Worm (Caenorhabditis elegans) whole organism, L4 larva: ENCODE measurements around the gene hhat-1.

Source experiments
- D1046.2 ChIP-seq: fragments of 200-800 bp; sonication (Bioruptor generic); IDR thresholded peaks from 2 replicates; pipeline ENCODE4 v1.3.6; 2022; ENCODE audit warnings: missing genetic modification characterization, missing compliant biosample characterization
- R02D3.7 ChIP-seq: fragments of 150-350 bp; sonication (generic microtip); optimal IDR thresholded peaks from 3 replicates; lab custom pipeline; 2014; ENCODE audit warnings: missing biosample characterization, missing genetic modification characterization
- T20F7.1 ChIP-seq: fragments of 200-800 bp; sonication (Bioruptor generic); optimal IDR thresholded peaks from 2 replicates; lab custom pipeline; 2018; ENCODE audit warnings: mild to moderate bottlenecking, missing genetic modification characterization, missing compliant biosample characterization
- T26A8.4 ChIP-seq: fragments of 200-800 bp; sonication (Bioruptor generic); IDR thresholded peaks from 2 replicates; pipeline ENCODE4 v1.3.6; 2022; ENCODE audit warnings: missing genetic modification characterization, missing compliant biosample characterization
- Y48G9A.11 ChIP-seq: fragments of 200-800 bp; sonication (Bioruptor generic); IDR thresholded peaks from 2 replicates; pipeline ENCODE4 v1.3.6; 2022; ENCODE audit warnings: missing genetic modification reagents, missing genetic modification characterization, missing compliant biosample characterization
- Y75B8A.6 ChIP-seq: fragments of 200-800 bp; sonication (Bioruptor generic); IDR thresholded peaks from 2 replicates; pipeline ENCODE4 v1.3.6; 2022; ENCODE audit warnings: missing genetic modification reagents, missing genetic modification characterization, missing compliant biosample characterization
- ZK337.2 ChIP-seq: fragments of 200-800 bp; sonication (Bioruptor generic); IDR thresholded peaks from 2 replicates; pipeline ENCODE4 v1.3.6; 2022; ENCODE audit warnings: missing genetic modification reagents, missing genetic modification characterization, missing compliant biosample characterization
- ama-1 ChIP-seq: fragments of 150-350 bp; optimal IDR thresholded peaks from 2 replicates; lab custom pipeline; 2014; ENCODE audit warnings: inconsistent platforms, mixed read lengths
- ceh-20 ChIP-seq: fragments of 200-800 bp; sonication (Bioruptor generic); IDR thresholded peaks from 2 replicates; pipeline ENCODE4 v1.3.6; 2022; ENCODE audit warnings: missing genetic modification reagents, missing genetic modification characterization, missing compliant biosample characterization
- ceh-44 ChIP-seq: fragments of 200-800 bp; sonication (Bioruptor generic); IDR thresholded peaks from 2 replicates; pipeline ENCODE4 v1.3.6; 2022; ENCODE audit warnings: missing genetic modification reagents, missing genetic modification characterization, missing compliant biosample characterization
- ceh-62 ChIP-seq: sonication (generic microtip); optimal IDR thresholded peaks from 2 replicates; lab custom pipeline; 2017; ENCODE audit warnings: missing biosample characterization, missing genetic modification characterization
- ctbp-1 ChIP-seq: fragments of 200-800 bp; sonication (Bioruptor generic); IDR thresholded peaks from 2 replicates; pipeline ENCODE4 v1.3.6; 2022; ENCODE audit warnings: missing genetic modification reagents, missing genetic modification characterization, missing compliant biosample characterization
- daf-16 ChIP-seq, 3 experiments: sonication (generic microtip); optimal IDR thresholded peaks; 2 replicates each; lab custom pipeline; 2016 to 2017; ENCODE audit warnings: missing genetic modification characterization in 3 of 3, missing genetic modification reagents in 3 of 3, mild to moderate bottlenecking in 2 of 3, missing compliant biosample characterization in 2 of 3, missing biosample characterization in 1 of 3, moderate library complexity in 1 of 3
- dmd-6 ChIP-seq: fragments of 200-800 bp; sonication (Bioruptor generic); IDR thresholded peaks from 2 replicates; pipeline ENCODE4 v1.3.6; 2022; ENCODE audit warnings: missing genetic modification reagents, missing genetic modification characterization, missing compliant biosample characterization
- dmd-9 ChIP-seq: fragments of 200-800 bp; sonication (Bioruptor generic); IDR thresholded peaks from 2 replicates; pipeline ENCODE4 v1.3.6; 2022; ENCODE audit warnings: missing genetic modification reagents, missing genetic modification characterization, missing compliant biosample characterization
- duxl-1 ChIP-seq: sonication (generic microtip); optimal IDR thresholded peaks from 2 replicates; lab custom pipeline; 2016; ENCODE audit warnings: mild to moderate bottlenecking, missing genetic modification characterization, moderate library complexity, missing compliant biosample characterization; ENCODE audit not compliant: poor library complexity
- egl-43 ChIP-seq: fragments of 200-800 bp; sonication (Bioruptor generic); IDR thresholded peaks from 2 replicates; pipeline ENCODE4 v1.3.6; 2022; ENCODE audit warnings: missing genetic modification reagents, missing genetic modification characterization, missing compliant biosample characterization
- fkh-10 ChIP-seq: fragments of 150-350 bp; optimal IDR thresholded peaks from 2 replicates; lab custom pipeline; 2014; ENCODE audit warnings: missing biosample characterization, missing genetic modification reagents, missing genetic modification characterization
- hlh-11 ChIP-seq: fragments of 200-800 bp; sonication (Bioruptor generic); optimal IDR thresholded peaks from 2 replicates; lab custom pipeline; 2018; ENCODE audit warnings: mild to moderate bottlenecking, missing genetic modification characterization, missing compliant biosample characterization
- hmg-1.1 ChIP-seq: fragments of 200-800 bp; sonication (Bioruptor generic); IDR thresholded peaks from 2 replicates; pipeline ENCODE4 v1.3.6; 2022; ENCODE audit warnings: missing genetic modification reagents, missing genetic modification characterization, missing compliant biosample characterization
- jun-1 ChIP-seq: fragments of 150-350 bp; optimal IDR thresholded peaks from 2 replicates; lab custom pipeline; 2014; ENCODE audit warnings: missing biosample characterization, missing genetic modification reagents, missing genetic modification characterization
- lim-7 ChIP-seq: fragments of 200-800 bp; sonication (Bioruptor generic); IDR thresholded peaks from 2 replicates; pipeline ENCODE4 v1.3.6; 2022; ENCODE audit warnings: missing genetic modification characterization, missing compliant biosample characterization
- lin-38 ChIP-seq: fragments of 200-800 bp; sonication (Bioruptor generic); IDR thresholded peaks from 2 replicates; pipeline ENCODE4 v1.3.6; 2022; ENCODE audit warnings: missing genetic modification reagents, missing genetic modification characterization, missing compliant biosample characterization
- lsy-2 ChIP-seq, 2 experiments: fragments of 150-350 bp in 1 of 2; sonication (generic microtip) in 1 of 2; optimal IDR thresholded peaks; 2 replicates each; lab custom pipeline; 2014 to 2017; ENCODE audit warnings: missing biosample characterization in 2 of 2, missing genetic modification characterization in 2 of 2
- madf-5 ChIP-seq, 2 experiments: fragments of 200-800 bp; sonication (Bioruptor generic); IDR thresholded peaks; 2 replicates each; pipeline ENCODE4 v1.3.6; 2022; ENCODE audit warnings: missing compliant biosample characterization in 2 of 2, missing genetic modification characterization in 2 of 2
- madf-9 ChIP-seq: fragments of 200-800 bp; sonication (Bioruptor generic); conservative IDR thresholded peaks from 2 replicates; pipeline ENCODE4 v1.3.6; 2022; ENCODE audit warnings: missing genetic modification reagents, missing genetic modification characterization, missing compliant biosample characterization
- mdt-29 ChIP-seq: fragments of 200-800 bp; sonication (Bioruptor generic); IDR thresholded peaks from 2 replicates; pipeline ENCODE4 v1.3.6; 2022; ENCODE audit warnings: missing genetic modification reagents, missing genetic modification characterization, missing compliant biosample characterization
- nhr-10 ChIP-seq: fragments of 150-350 bp; optimal IDR thresholded peaks from 2 replicates; lab custom pipeline; 2014; ENCODE audit warnings: missing biosample characterization, missing genetic modification characterization
- nhr-102 ChIP-seq: sonication (generic microtip); optimal IDR thresholded peaks from 2 replicates; lab custom pipeline; 2016; ENCODE audit warnings: mild to moderate bottlenecking, missing genetic modification characterization, moderate library complexity, missing compliant biosample characterization
- nhr-11 ChIP-seq: fragments of 150-350 bp; optimal IDR thresholded peaks from 2 replicates; lab custom pipeline; 2014; ENCODE audit warnings: missing biosample characterization, missing genetic modification characterization
- nhr-28 ChIP-seq: fragments of 150-350 bp; optimal IDR thresholded peaks from 2 replicates; lab custom pipeline; 2014; ENCODE audit warnings: missing biosample characterization, missing genetic modification characterization
- php-3 ChIP-seq: fragments of 200-800 bp; sonication (Bioruptor generic); IDR thresholded peaks from 2 replicates; pipeline ENCODE4 v1.3.6; 2022; ENCODE audit warnings: missing genetic modification reagents, missing genetic modification characterization, missing compliant biosample characterization
- rbr-2 ChIP-seq: sonication (generic microtip); optimal IDR thresholded peaks from 2 replicates; lab custom pipeline; 2016; ENCODE audit warnings: missing genotype, missing genetic modification characterization, missing compliant biosample characterization
- sdz-12 ChIP-seq: fragments of 200-800 bp; sonication (Bioruptor generic); optimal IDR thresholded peaks from 2 replicates; lab custom pipeline; 2018; ENCODE audit warnings: mild to moderate bottlenecking, missing genetic modification characterization, missing compliant biosample characterization
- set-16 ChIP-seq: fragments of 200-800 bp; sonication (Bioruptor generic); IDR thresholded peaks from 2 replicates; pipeline ENCODE4 v1.3.6; 2022; ENCODE audit warnings: missing genetic modification reagents, missing genetic modification characterization, missing compliant biosample characterization
- skn-1 ChIP-seq: fragments of 150-350 bp; optimal IDR thresholded peaks from 2 replicates; lab custom pipeline; 2014; ENCODE audit warnings: missing biosample characterization, missing genetic modification characterization
- snpc-4 ChIP-seq: fragments of 150-350 bp; optimal IDR thresholded peaks from 2 replicates; lab custom pipeline; 2014; ENCODE audit warnings: missing biosample characterization, missing genetic modification characterization
- spr-1 ChIP-seq: sonication (generic microtip); optimal IDR thresholded peaks from 2 replicates; lab custom pipeline; 2016; ENCODE audit warnings: mild to moderate bottlenecking, missing genetic modification characterization, missing compliant biosample characterization
- tag-97 ChIP-seq: fragments of 200-800 bp; sonication (Bioruptor generic); IDR thresholded peaks from 2 replicates; pipeline ENCODE4 v1.3.6; 2022; ENCODE audit warnings: missing genetic modification characterization, missing compliant biosample characterization
- unc-62 ChIP-seq, 3 experiments: fragments of 150-350 bp in 1 of 3; sonication (generic microtip); optimal IDR thresholded peaks in 2 of 3; peaks in 1 of 3; 1 replicate in 1 of 3; 2 replicates in 2 of 3; lab custom pipeline; 2014 to 2017; ENCODE audit warnings: missing biosample characterization in 3 of 3, missing genetic modification characterization in 3 of 3, missing genetic modification reagents in 3 of 3, missing genotype in 1 of 3
- vab-7 ChIP-seq: fragments of 200-800 bp; sonication (Bioruptor generic); IDR thresholded peaks from 2 replicates; pipeline ENCODE4 v1.3.6; 2022; ENCODE audit warnings: missing genetic modification reagents, missing genetic modification characterization, missing compliant biosample characterization
- zfp-2 ChIP-seq: sonication (generic microtip); optimal IDR thresholded peaks from 2 replicates; lab custom pipeline; 2016; ENCODE audit warnings: mild to moderate bottlenecking, missing genetic modification characterization, missing compliant biosample characterization

The hhat-1 gene

ce11 chrII:14635179-14635578, 43.1 kb upstream of the hhat-1 start (continued):
- TF ChIP-seq mdt-29 (GFP tag; lab: Robert Waterston, UW) = no peak
- TF ChIP-seq D1046.2 (GFP tag; lab: Robert Waterston, UW) = 0 out of 2 replicates have a peak, but pooled peaks have one; percentile 63
- no peak for TF ChIP-seq dmd-9 (GFP tag; lab: Robert Waterston, UW)
- TF ChIP-seq unc-62 (GFP tag; optimal IDR thresholded peaks at IDR 0.05 in 1 of 2; lab: Kevin White, UChicago) = peak in 1 of 2 experiments; percentile 96
- TF ChIP-seq unc-62 (tag; optimal IDR thresholded peaks at IDR 0.05; lab: Kevin White, UChicago) = no peak
- TF ChIP-seq dmd-6 (GFP tag; lab: Robert Waterston, UW) = peak; percentile 53
- peak; percentile 5 for TF ChIP-seq nhr-11 (tag; lab: Kevin White, UChicago)
- TF ChIP-seq fkh-10 (GFP tag; lab: Kevin White, UChicago) = no peak
- peak; percentile 71 for TF ChIP-seq snpc-4 (tag; lab: Kevin White, UChicago)
- peak; percentile 59 for TF ChIP-seq T26A8.4 (GFP tag; lab: Robert Waterston, UW)
- TF ChIP-seq ceh-20 (GFP tag; lab: Robert Waterston, UW) = peak; percentile 67; the same call in 1 of the 2 replicates
- peak; percentile 29; the same call in 1 of the 2 replicates for TF ChIP-seq set-16 (GFP tag; lab: Robert Waterston, UW)
- no peak for TF ChIP-seq ZK337.2
- peak; percentile 43 to 55; a peak in 1 of 4 replicates for TF ChIP-seq madf-5 (GFP tag; IDR thresholded peaks at IDR 0.05; lab: Robert Waterston, UW)
- TF ChIP-seq duxl-1 = peak; percentile 28
- no peak for TF ChIP-seq daf-16 (GFP tag; optimal IDR thresholded peaks at IDR 0.05; lab: Kevin White, UChicago)
- no peak for TF ChIP-seq daf-16 (tag; optimal IDR thresholded peaks at IDR 0.05; lab: Kevin White, UChicago)
- peak; percentile 46; the same call in 1 of the 2 replicates for TF ChIP-seq php-3
- no peak for TF ChIP-seq R02D3.7 (tag; lab: Kevin White, UChicago)
- no peak for TF ChIP-seq lsy-2 (tag; optimal IDR thresholded peaks at IDR 0.05; lab: Kevin White, UChicago)
- peak; percentile 38 for TF ChIP-seq rbr-2
- no peak for TF ChIP-seq T20F7.1 (GFP tag; lab: Kevin White, UChicago)
- peak; percentile 40 for TF ChIP-seq nhr-102 (tag; lab: Kevin White, UChicago)
- TF ChIP-seq ctbp-1 (GFP tag; lab: Robert Waterston, UW) = peak; percentile 8; the same call in 1 of the 2 replicates
- peak; percentile 36 for TF ChIP-seq nhr-28 (tag; lab: Kevin White, UChicago)
- TF ChIP-seq jun-1 (tag; lab: Kevin White, UChicago) = no peak
- no peak for TF ChIP-seq skn-1
- TF ChIP-seq Y75B8A.6 (GFP tag; lab: Robert Waterston, UW) = peak; percentile 61; the same call in 1 of the 2 replicates
- no peak for TF ChIP-seq tag-97 (GFP tag; lab: Robert Waterston, UW)
- no peak for TF ChIP-seq spr-1
- TF ChIP-seq zfp-2 (tag; lab: Kevin White, UChicago) = no peak
- no peak for TF ChIP-seq ama-1 (lab: Kevin White, UChicago)
- peak; percentile 67 for TF ChIP-seq lin-38 (GFP tag; lab: Robert Waterston, UW)
- peak; percentile 71 for TF ChIP-seq vab-7 (GFP tag; lab: Robert Waterston, UW)
- TF ChIP-seq hmg-1.1 (GFP tag; lab: Robert Waterston, UW) = peak; percentile 88
- peak; percentile 19 for TF ChIP-seq sdz-12 (GFP tag; lab: Kevin White, UChicago)
- peak; percentile 32 for TF ChIP-seq hlh-11
- no peak for TF ChIP-seq ceh-62 (tag; lab: Kevin White, UChicago)
- no peak for TF ChIP-seq nhr-10
- TF ChIP-seq madf-9 (GFP tag; lab: Robert Waterston, UW) = no peak; the same call in 1 of the 2 replicates
- TF ChIP-seq Y48G9A.11 (GFP tag; lab: Robert Waterston, UW) = peak; percentile 71
- peak; percentile 76 for TF ChIP-seq lim-7 (GFP tag; lab: Robert Waterston, UW)

ce11 chrII:14635895-14636294, 42.4 kb upstream of the hhat-1 start:
- TF ChIP-seq ceh-44 (GFP tag; lab: Robert Waterston, UW) (0 out of 2 replicates have a peak, but pooled peaks have one; percentile 2), ctbp-1 (GFP tag; lab: Robert Waterston, UW) (peak; percentile 33; the same call in 1 of the 2 replicates), egl-43 (0 out of 2 replicates have a peak, but pooled peaks have one; percentile 48), T26A8.4 (GFP tag; lab: Robert Waterston, UW) (peak; percentile 32; the same call in 1 of the 2 replicates), lin-38 (GFP tag; lab: Robert Waterston, UW) (peak; percentile 53), Y48G9A.11 (GFP tag; lab: Robert Waterston, UW) (peak; percentile 53; the same call in 1 of the 2 replicates)
